Worm (Caenorhabditis elegans) whole organism, L3 larva: ENCODE results near the gene oef-1.

Experiments
- ama-1 ChIP-seq: fragments of 150-350 bp; optimal IDR thresholded peaks from 2 replicates; lab custom pipeline; 2018
- egl-27 ChIP-seq: sonication (generic microtip); optimal IDR thresholded peaks from 4 replicates; lab custom pipeline; 2017; ENCODE audit warnings: missing biosample characterization, missing genetic modification reagents, missing genetic modification characterization
- elt-3 ChIP-seq, 3 experiments: fragments of 150-350 bp in 1 of 3; sonication (generic microtip) in 2 of 3; optimal IDR thresholded peaks; 2 replicates in 2 of 3; 4 replicates in 1 of 3; lab custom pipeline; 2014 to 2017; ENCODE audit warnings: missing biosample characterization in 3 of 3, missing genetic modification characterization in 3 of 3
- hmg-11 ChIP-seq: sonication (generic microtip); optimal IDR thresholded peaks from 2 replicates; lab custom pipeline; 2016; ENCODE audit warnings: missing genetic modification characterization, missing compliant biosample characterization
- lin-39 ChIP-seq: fragments of 150-350 bp; optimal IDR thresholded peaks from 2 replicates; lab custom pipeline; 2018; ENCODE audit warnings: missing biosample characterization, missing genetic modification reagents, missing genetic modification characterization
- mdl-1 ChIP-seq: fragments of 150-350 bp; optimal IDR thresholded peaks from 2 replicates; lab custom pipeline; 2014; ENCODE audit warnings: missing biosample characterization, missing genetic modification characterization
- nhr-23 ChIP-seq: fragments of 150-350 bp; optimal IDR thresholded peaks from 2 replicates; lab custom pipeline; 2014; ENCODE audit warnings: missing biosample characterization, missing genetic modification reagents, missing genetic modification characterization
- nhr-28 ChIP-seq: fragments of 150-350 bp; optimal IDR thresholded peaks from 2 replicates; lab custom pipeline; 2014; ENCODE audit warnings: missing biosample characterization, missing genetic modification characterization
- pqm-1 ChIP-seq: fragments of 150-350 bp; optimal IDR thresholded peaks from 2 replicates; lab custom pipeline; 2017; ENCODE audit warnings: missing biosample characterization, missing genetic modification characterization, inconsistent platforms
- skn-1 ChIP-seq: fragments of 150-350 bp; optimal IDR thresholded peaks from 2 replicates; lab custom pipeline; 2014; ENCODE audit warnings: missing biosample characterization, missing genetic modification characterization
- snpc-4 ChIP-seq: fragments of 150-350 bp; optimal IDR thresholded peaks from 2 replicates; lab custom pipeline; 2014; ENCODE audit warnings: missing biosample characterization, missing genetic modification characterization
- zag-1 ChIP-seq: fragments of 150-350 bp; optimal IDR thresholded peaks from 2 replicates; lab custom pipeline; 2014; ENCODE audit warnings: missing biosample characterization, missing genetic modification characterization
- ztf-11 ChIP-seq: fragments of 150-350 bp; optimal IDR thresholded peaks from 2 replicates; lab custom pipeline; 2014; ENCODE audit warnings: missing biosample characterization, missing genetic modification characterization

DNA sequence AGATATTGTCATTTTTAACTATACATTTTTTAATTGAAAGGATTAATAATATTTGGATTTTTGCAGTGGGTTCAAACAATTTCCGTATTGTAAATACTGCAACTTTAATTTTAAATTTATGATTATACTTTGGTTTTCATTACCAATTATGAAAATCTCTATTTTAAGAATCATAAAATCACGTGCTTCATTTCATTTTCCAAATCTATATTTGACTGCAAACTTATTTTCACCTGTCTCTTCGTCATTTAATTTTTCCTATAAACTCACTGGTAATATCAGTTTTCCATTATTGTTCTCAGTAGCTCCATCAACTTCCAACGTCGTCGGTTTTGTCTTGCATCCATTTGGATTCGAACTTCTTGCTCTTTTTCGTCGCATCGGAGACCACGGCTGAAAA is 15.9 kb upstream of the oef-1 start, which contains the start of gene R05G6.1:
- TF ChIP-seq ama-1 (lab: Kevin White, UChicago) (no peak), pqm-1 (tag; lab: Kevin White, UChicago) (no peak), egl-27 (no peak), mdl-1 (no peak), nhr-28 (tag; lab: Kevin White, UChicago) (no peak), snpc-4 (tag; lab: Kevin White, UChicago) (no peak), nhr-23 (tag; lab: Kevin White, UChicago) (no peak), zag-1 (no peak), lin-39 (tag; lab: Kevin White, UChicago) (no peak), elt-3 (tag; optimal IDR thresholded peaks at IDR 0.05; lab: Kevin White, UChicago) (no peak), ztf-11 (tag; lab: Kevin White, UChicago) (no peak), hmg-11 (tag; lab: Kevin White, UChicago) (no peak), skn-1 (tag; lab: Kevin White, UChicago) (no peak)
